Worm (Caenorhabditis elegans) whole organism, L4 larva: ENCODE data around the gene srm-5.

ENCODE experiments used
- D1046.2 ChIP-seq: fragments of 200-800 bp; sonication (Bioruptor generic); IDR thresholded peaks from 2 replicates; pipeline ENCODE4 v1.3.6; 2022; ENCODE audit warnings: missing genetic modification characterization, missing compliant biosample characterization
- F10B5.3 ChIP-seq: sonication (generic microtip); optimal IDR thresholded peaks from 2 replicates; lab custom pipeline; 2016; ENCODE audit warnings: mild to moderate bottlenecking, missing genetic modification characterization, missing compliant biosample characterization
- F37D6.2 ChIP-seq: sonication (generic microtip); optimal IDR thresholded peaks from 2 replicates; lab custom pipeline; 2016; ENCODE audit warnings: mild to moderate bottlenecking, missing genetic modification characterization, missing compliant biosample characterization
- F49E8.2 ChIP-seq: sonication (generic microtip); optimal IDR thresholded peaks from 2 replicates; lab custom pipeline; 2016; ENCODE audit warnings: missing compliant biosample characterization, mild to moderate bottlenecking, missing genetic modification characterization, borderline replicate concordance
- Y5F2A.4 ChIP-seq: fragments of 200-800 bp; sonication (Bioruptor generic); optimal IDR thresholded peaks from 2 replicates; lab custom pipeline; 2018; ENCODE audit warnings: mild to moderate bottlenecking, missing genetic modification characterization, missing compliant biosample characterization
- aha-1 ChIP-seq: fragments of 150-350 bp; peaks from one replicate; lab custom pipeline; 2014; ENCODE audit warnings: missing biosample characterization, missing genetic modification characterization
- attf-4 ChIP-seq: sonication (generic microtip); optimal IDR thresholded peaks from 3 replicates; lab custom pipeline; 2017; ENCODE audit warnings: missing biosample characterization, missing genetic modification characterization
- ceh-28 ChIP-seq: fragments of 150-350 bp; optimal IDR thresholded peaks from 2 replicates; lab custom pipeline; 2014; ENCODE audit warnings: missing biosample characterization, missing genetic modification reagents, missing genetic modification characterization
- ceh-44 ChIP-seq: fragments of 200-800 bp; sonication (Bioruptor generic); IDR thresholded peaks from 2 replicates; pipeline ENCODE4 v1.3.6; 2022; ENCODE audit warnings: missing genetic modification reagents, missing genetic modification characterization, missing compliant biosample characterization
- ceh-62 ChIP-seq: sonication (generic microtip); optimal IDR thresholded peaks from 2 replicates; lab custom pipeline; 2017; ENCODE audit warnings: missing biosample characterization, missing genetic modification characterization
- ctbp-1 ChIP-seq: fragments of 200-800 bp; sonication (Bioruptor generic); IDR thresholded peaks from 2 replicates; pipeline ENCODE4 v1.3.6; 2022; ENCODE audit warnings: missing genetic modification reagents, missing genetic modification characterization, missing compliant biosample characterization
- daf-16 ChIP-seq, 3 experiments: sonication (generic microtip); optimal IDR thresholded peaks; 2 replicates each; lab custom pipeline; 2016 to 2017; ENCODE audit warnings: missing genetic modification characterization in 3 of 3, missing genetic modification reagents in 3 of 3, mild to moderate bottlenecking in 2 of 3, missing compliant biosample characterization in 2 of 3, missing biosample characterization in 1 of 3, moderate library complexity in 1 of 3
- daf-8 ChIP-seq: fragments of 200-800 bp; sonication (Bioruptor generic); IDR thresholded peaks from 2 replicates; pipeline ENCODE4 v1.3.6; 2022; ENCODE audit warnings: missing genetic modification characterization, missing compliant biosample characterization
- dpl-1 ChIP-seq: fragments of 150-350 bp; optimal IDR thresholded peaks from 2 replicates; lab custom pipeline; 2014; ENCODE audit warnings: missing biosample characterization, missing genetic modification reagents, missing genetic modification characterization
- dve-1 ChIP-seq: sonication (generic microtip); optimal IDR thresholded peaks from 2 replicates; lab custom pipeline; 2017; ENCODE audit warnings: antibody characterized with exemption, mild to moderate bottlenecking, missing genetic modification characterization, missing compliant biosample characterization; ENCODE audit not compliant: insufficient read depth
- egl-27 ChIP-seq: sonication (generic microtip); optimal IDR thresholded peaks from 3 replicates; lab custom pipeline; 2017; ENCODE audit warnings: missing biosample characterization, missing genetic modification reagents, missing genetic modification characterization
- fos-1 ChIP-seq: fragments of 150-350 bp; optimal IDR thresholded peaks from 2 replicates; lab custom pipeline; 2014; ENCODE audit warnings: missing biosample characterization, missing genetic modification characterization
- gei-8 ChIP-seq: fragments of 200-800 bp; sonication (Bioruptor generic); optimal IDR thresholded peaks from 2 replicates; lab custom pipeline; 2018; ENCODE audit warnings: mild to moderate bottlenecking, missing genetic modification characterization, missing compliant biosample characterization
- hif-1 ChIP-seq, 2 experiments: sonication (generic microtip); optimal IDR thresholded peaks; 2 replicates each; lab custom pipeline; 2016 to 2017; ENCODE audit warnings: missing compliant biosample characterization in 2 of 2, missing genetic modification characterization in 2 of 2, missing genetic modification reagents in 2 of 2, missing genotype in 2 of 2, mild to moderate bottlenecking in 1 of 2
- hlh-11 ChIP-seq: fragments of 200-800 bp; sonication (Bioruptor generic); optimal IDR thresholded peaks from 2 replicates; lab custom pipeline; 2018; ENCODE audit warnings: mild to moderate bottlenecking, missing genetic modification characterization, missing compliant biosample characterization
- hlh-30 ChIP-seq: sonication (generic microtip); optimal IDR thresholded peaks from 2 replicates; lab custom pipeline; 2017; ENCODE audit warnings: antibody characterized with exemption, mild to moderate bottlenecking, missing genetic modification characterization, missing compliant biosample characterization; ENCODE audit not compliant: insufficient read depth
- hmg-1.1 ChIP-seq: fragments of 200-800 bp; sonication (Bioruptor generic); IDR thresholded peaks from 2 replicates; pipeline ENCODE4 v1.3.6; 2022; ENCODE audit warnings: missing genetic modification reagents, missing genetic modification characterization, missing compliant biosample characterization
- lin-13 ChIP-seq: fragments of 150-350 bp; optimal IDR thresholded peaks from 2 replicates; lab custom pipeline; 2014; ENCODE audit warnings: missing biosample characterization, missing genetic modification reagents, missing genetic modification characterization
- lin-29 ChIP-seq: fragments of 200-800 bp; sonication (Bioruptor generic); IDR thresholded peaks from 2 replicates; pipeline ENCODE4 v1.3.6; 2022; ENCODE audit warnings: missing genetic modification reagents, missing genetic modification characterization, missing compliant biosample characterization
- lin-39 ChIP-seq: fragments of 150-350 bp; optimal IDR thresholded peaks from 2 replicates; lab custom pipeline; 2014; ENCODE audit warnings: missing biosample characterization, missing genetic modification reagents, missing genetic modification characterization
- lir-3 ChIP-seq: sonication (generic microtip); optimal IDR thresholded peaks from 2 replicates; lab custom pipeline; 2016; ENCODE audit warnings: mild to moderate bottlenecking, missing genetic modification characterization, missing compliant biosample characterization
- mep-1 ChIP-seq: fragments of 150-350 bp; sonication (generic microtip); optimal IDR thresholded peaks from 3 replicates; lab custom pipeline; 2014; ENCODE audit warnings: missing biosample characterization, missing genetic modification characterization
- mes-2 ChIP-seq: sonication (generic microtip); optimal IDR thresholded peaks from 2 replicates; lab custom pipeline; 2016; ENCODE audit warnings: missing genotype, mild to moderate bottlenecking, missing genetic modification characterization, missing compliant biosample characterization; ENCODE audit not compliant: poor library complexity, severe bottlenecking
- nhr-10 ChIP-seq: fragments of 150-350 bp; optimal IDR thresholded peaks from 2 replicates; lab custom pipeline; 2014; ENCODE audit warnings: missing biosample characterization, missing genetic modification characterization
- nhr-102 ChIP-seq: sonication (generic microtip); optimal IDR thresholded peaks from 2 replicates; lab custom pipeline; 2016; ENCODE audit warnings: mild to moderate bottlenecking, missing genetic modification characterization, moderate library complexity, missing compliant biosample characterization
- nhr-11 ChIP-seq: fragments of 150-350 bp; optimal IDR thresholded peaks from 2 replicates; lab custom pipeline; 2014; ENCODE audit warnings: missing biosample characterization, missing genetic modification characterization
- nhr-111 ChIP-seq: fragments of 200-800 bp; sonication (Bioruptor generic); optimal IDR thresholded peaks from 2 replicates; lab custom pipeline; 2018; ENCODE audit warnings: mild to moderate bottlenecking, missing genetic modification characterization, missing compliant biosample characterization
- nhr-25 ChIP-seq: sonication (generic microtip); optimal IDR thresholded peaks from 2 replicates; lab custom pipeline; 2017; ENCODE audit warnings: missing genetic modification characterization, mild to moderate bottlenecking, missing compliant biosample characterization, antibody characterized with exemption, moderate library complexity, borderline replicate concordance; ENCODE audit not compliant: insufficient read depth
- nhr-42 ChIP-seq: fragments of 200-800 bp; sonication (Bioruptor generic); IDR thresholded peaks from 2 replicates; pipeline ENCODE4 v1.3.6; 2022; ENCODE audit warnings: missing genetic modification characterization, missing compliant biosample characterization
- nhr-48 ChIP-seq: sonication (generic microtip); optimal IDR thresholded peaks from 2 replicates; lab custom pipeline; 2016; ENCODE audit warnings: mild to moderate bottlenecking, missing genetic modification characterization, missing compliant biosample characterization
- nhr-6 ChIP-seq: fragments of 150-350 bp; optimal IDR thresholded peaks from 2 replicates; lab custom pipeline; 2014; ENCODE audit warnings: missing biosample characterization, missing genetic modification characterization
- nhr-76 ChIP-seq: fragments of 150-350 bp; optimal IDR thresholded peaks from 2 replicates; lab custom pipeline; 2014; ENCODE audit warnings: missing biosample characterization, missing genetic modification characterization
- php-3 ChIP-seq: fragments of 200-800 bp; sonication (Bioruptor generic); IDR thresholded peaks from 2 replicates; pipeline ENCODE4 v1.3.6; 2022; ENCODE audit warnings: missing genetic modification reagents, missing genetic modification characterization, missing compliant biosample characterization
- rbr-2 ChIP-seq: sonication (generic microtip); optimal IDR thresholded peaks from 2 replicates; lab custom pipeline; 2016; ENCODE audit warnings: missing genotype, missing genetic modification characterization, missing compliant biosample characterization
- skn-1 ChIP-seq: fragments of 150-350 bp; optimal IDR thresholded peaks from 2 replicates; lab custom pipeline; 2014; ENCODE audit warnings: missing biosample characterization, missing genetic modification characterization
- spr-1 ChIP-seq: sonication (generic microtip); optimal IDR thresholded peaks from 2 replicates; lab custom pipeline; 2016; ENCODE audit warnings: mild to moderate bottlenecking, missing genetic modification characterization, missing compliant biosample characterization
- spr-3 ChIP-seq: fragments of 200-800 bp; sonication (Bioruptor generic); optimal IDR thresholded peaks from 2 replicates; lab custom pipeline; 2018; ENCODE audit warnings: mild to moderate bottlenecking, missing genetic modification characterization, missing compliant biosample characterization
- tra-1 ChIP-seq: fragments of 200-800 bp; sonication (Bioruptor generic); IDR thresholded peaks from 2 replicates; pipeline ENCODE4 v1.3.6; 2022; ENCODE audit warnings: missing genetic modification reagents, missing genetic modification characterization, missing compliant biosample characterization
- vab-7 ChIP-seq: fragments of 200-800 bp; sonication (Bioruptor generic); IDR thresholded peaks from 2 replicates; pipeline ENCODE4 v1.3.6; 2022; ENCODE audit warnings: missing genetic modification reagents, missing genetic modification characterization, missing compliant biosample characterization
- zag-1 ChIP-seq: fragments of 150-350 bp; optimal IDR thresholded peaks from 2 replicates; lab custom pipeline; 2014; ENCODE audit warnings: missing biosample characterization, missing genetic modification characterization
- zfp-2 ChIP-seq: sonication (generic microtip); optimal IDR thresholded peaks from 2 replicates; lab custom pipeline; 2016; ENCODE audit warnings: mild to moderate bottlenecking, missing genetic modification characterization, missing compliant biosample characterization
- zip-2 ChIP-seq: fragments of 150-350 bp; optimal IDR thresholded peaks from 2 replicates; lab custom pipeline; 2014; ENCODE audit warnings: missing biosample characterization, missing genetic modification characterization
- ztf-11 ChIP-seq: fragments of 150-350 bp; optimal IDR thresholded peaks from 2 replicates; lab custom pipeline; 2014; ENCODE audit warnings: missing biosample characterization, missing genetic modification characterization

srm-5 gene

DNA sequence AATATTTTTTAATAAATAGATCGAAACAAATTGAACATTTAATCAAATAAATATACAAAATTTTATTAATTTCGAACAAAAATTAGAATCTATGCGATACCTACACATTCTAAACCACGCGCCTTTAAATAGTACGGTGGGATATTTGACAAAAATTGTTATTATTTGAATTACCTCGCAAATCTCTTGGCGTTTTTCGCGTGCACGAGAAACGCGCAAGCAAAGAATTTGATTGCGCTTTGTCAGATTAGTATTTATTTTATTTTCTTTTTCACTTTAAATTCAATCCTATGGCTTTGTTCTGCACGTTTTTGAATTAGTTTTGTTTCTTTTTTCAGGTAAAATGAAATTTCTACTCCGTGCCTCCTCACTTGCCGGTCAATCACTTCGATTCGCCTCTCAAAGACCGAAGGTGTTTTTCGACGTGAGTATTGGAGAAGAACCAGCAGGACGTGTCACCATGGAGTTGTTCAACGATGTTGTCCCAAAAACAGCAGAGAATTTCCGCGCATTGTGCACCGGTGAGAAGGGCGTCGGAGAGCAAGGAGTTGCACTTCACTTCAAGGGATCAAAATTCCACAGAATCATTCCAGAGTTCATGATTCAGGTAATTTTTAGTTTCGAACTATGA lies 20.9 kb downstream of the srm-5 start, which contains the start of gene cyn-1 (continued):
- TF ChIP-seq mep-1, result peak; percentile 86
- peak; percentile 34 for TF ChIP-seq nhr-11 (tag; lab: Kevin White, UChicago)
- peak; percentile 24 for TF ChIP-seq nhr-48 (tag; lab: Kevin White, UChicago)
- peak; percentile 97 for TF ChIP-seq dpl-1
- peak; percentile 31 for TF ChIP-seq aha-1 (tag; lab: Kevin White, UChicago)
- TF ChIP-seq daf-16 (GFP tag; optimal IDR thresholded peaks at IDR 0.05; lab: Kevin White, UChicago), result no peak
- peak; percentile 20 for TF ChIP-seq daf-16 (tag; optimal IDR thresholded peaks at IDR 0.05; lab: Kevin White, UChicago)
- TF ChIP-seq nhr-102 (tag; lab: Kevin White, UChicago), result peak; percentile 71
- peak; percentile 38 for TF ChIP-seq zip-2 (tag; lab: Kevin White, UChicago)
- TF ChIP-seq F10B5.3 (tag; lab: Kevin White, UChicago), result peak; percentile 40
- TF ChIP-seq nhr-6 (tag; lab: Kevin White, UChicago), result peak; percentile 96
- no peak for TF ChIP-seq lin-39
- TF ChIP-seq vab-7, result no peak
- TF ChIP-seq, all 104 proteins: peak for 40

DNA sequence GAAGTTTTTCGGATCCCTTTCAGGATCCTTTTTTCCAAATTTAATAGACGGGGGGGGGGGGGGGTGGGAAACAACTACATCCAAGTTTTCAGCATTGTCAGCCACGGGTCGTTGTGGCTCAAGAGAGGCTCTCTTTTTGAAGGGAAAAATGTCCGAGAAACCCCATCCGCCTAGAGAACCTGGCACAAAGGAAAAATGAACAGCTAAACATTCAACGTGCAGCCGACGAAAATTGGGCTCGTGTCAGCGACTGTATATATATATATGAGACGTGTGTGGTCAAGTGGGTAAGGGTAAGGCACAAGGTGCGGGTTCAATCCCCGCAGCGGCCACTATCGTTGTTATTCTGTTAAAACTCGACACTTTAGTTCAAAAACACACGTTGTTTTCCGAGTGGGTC lies 23.6 kb downstream of the srm-5 start, which contains the start of gene Y49A3A.4:
Gene Y49A3A.4, minus strand, starts transcription at position 314 of the 400 bp plus-strand sequence.
- TF ChIP-seq nhr-111 (GFP tag; lab: Kevin White, UChicago), result no peak
- no peak for TF ChIP-seq attf-4 (tag; lab: Kevin White, UChicago)
- no peak for TF ChIP-seq ceh-44 (GFP tag; lab: Robert Waterston, UW)
- no peak for TF ChIP-seq fos-1 (tag; lab: Kevin White, UChicago)
- TF ChIP-seq ctbp-1 (GFP tag; lab: Robert Waterston, UW), result no peak
- no peak for TF ChIP-seq lin-29
- TF ChIP-seq zfp-2 (tag; lab: Kevin White, UChicago), result no peak
- TF ChIP-seq nhr-11 (tag; lab: Kevin White, UChicago), result no peak
- no peak for TF ChIP-seq D1046.2
- no peak for TF ChIP-seq aha-1 (tag; lab: Kevin White, UChicago)
- TF ChIP-seq skn-1 (tag; lab: Kevin White, UChicago), result no peak
- TF ChIP-seq F10B5.3 (tag; lab: Kevin White, UChicago), result no peak
- no peak for TF ChIP-seq rbr-2 (tag; lab: Kevin White, UChicago)
- TF ChIP-seq dve-1 (tag; lab: Kevin White, UChicago), result peak; percentile 19
- TF ChIP-seq zag-1 (tag; lab: Kevin White, UChicago), result no peak
- no peak for TF ChIP-seq nhr-10
- no peak for TF ChIP-seq ceh-28 (tag; lab: Kevin White, UChicago)
- TF ChIP-seq lin-13 (GFP tag; lab: Kevin White, UChicago), result no peak
- TF ChIP-seq tra-1, result no peak
- no peak for TF ChIP-seq nhr-42
- TF ChIP-seq php-3 (GFP tag; lab: Robert Waterston, UW), result no peak
- TF ChIP-seq hif-1 (tag; optimal IDR thresholded peaks at IDR 0.05; lab: Kevin White, UChicago), result no peak
- TF ChIP-seq daf-8, result no peak
- TF ChIP-seq nhr-25 (tag; lab: Kevin White, UChicago), result no peak
- TF ChIP-seq mes-2, result peak; percentile 39
- TF ChIP-seq ztf-11 (tag; lab: Kevin White, UChicago), result no peak
- no peak for TF ChIP-seq lin-39
- no peak for TF ChIP-seq spr-1 (tag; lab: Kevin White, UChicago)
- TF ChIP-seq hmg-1.1 (GFP tag; lab: Robert Waterston, UW), result no peak
- no peak for TF ChIP-seq egl-27 (tag; lab: Kevin White, UChicago)
- TF ChIP-seq spr-3 (GFP tag; lab: Kevin White, UChicago), result peak; percentile 11
- TF ChIP-seq nhr-76 (tag; lab: Kevin White, UChicago), result no peak
- peak; percentile 23 for TF ChIP-seq hlh-11
- TF ChIP-seq F49E8.2 (tag; lab: Kevin White, UChicago), result no peak
- TF ChIP-seq lir-3 (tag; lab: Kevin White, UChicago), result no peak
- TF ChIP-seq mep-1, result peak; percentile 21
- no peak for TF ChIP-seq ceh-62 (tag; lab: Kevin White, UChicago)
- TF ChIP-seq Y5F2A.4 (GFP tag; lab: Kevin White, UChicago), result peak; percentile 0
- no peak for TF ChIP-seq nhr-48 (tag; lab: Kevin White, UChicago)
- no peak for TF ChIP-seq gei-8 (GFP tag; lab: Kevin White, UChicago)
- TF ChIP-seq hlh-30 (tag; lab: Kevin White, UChicago), result peak; percentile 35
- no peak for TF ChIP-seq dpl-1
- TF ChIP-seq F37D6.2, result no peak
